Fruit fly (Drosophila melanogaster) whole organism: ENCODE measurements around the gene CG32091.

Source experiments
- CG8478 ChIP-seq: fragments of >200 bp; optimal IDR thresholded peaks from 2 replicates; lab custom pipeline; 2018; ENCODE audit warnings: inconsistent platforms
- Dll ChIP-seq: fragments of >200 bp; optimal IDR thresholded peaks from 2 replicates; lab custom pipeline; 2017
- EcR ChIP-seq, 2 experiments: fragments of >200 bp; optimal IDR thresholded peaks; 2 replicates each; lab custom pipeline; 2017; ENCODE audit warnings: missing biosample characterization in 2 of 2, missing genetic modification characterization in 2 of 2, missing genetic modification reagents in 2 of 2
- pan ChIP-seq: fragments of >200 bp; optimal IDR thresholded peaks from 2 replicates; lab custom pipeline; 2017
- psq ChIP-seq: fragments of >200 bp; optimal IDR thresholded peaks from 2 replicates; lab custom pipeline; 2017
- usp ChIP-seq: fragments of >200 bp; optimal IDR thresholded peaks from 2 replicates; lab custom pipeline; 2017; ENCODE audit warnings: missing biosample characterization, missing genetic modification characterization, mixed read lengths

Gene CG32091

dm6 chr3L:11683819-11684521, 52.8 kb downstream of the CG32091 start, which contains the start of gene Sugb:
TSS of gene Sugb (plus strand) at chr3L:11683980.
- TF ChIP-seq Dll (lab: Kevin White, UChicago), result no peak
- TF ChIP-seq CG8478 (lab: Kevin White, UChicago), result no peak
- no peak for TF ChIP-seq pan (lab: Kevin White, UChicago)
- TF ChIP-seq EcR (GFP tag; optimal IDR thresholded peaks at IDR 0.05; lab: Kevin White, UChicago), result no peak
- TF ChIP-seq usp (GFP tag; lab: Kevin White, UChicago), result no peak
- no peak for TF ChIP-seq psq (lab: Kevin White, UChicago)

dm6 chr3L:11684522-11684851, 53.3 kb downstream of the CG32091 start:
- no peak for TF ChIP-seq psq (lab: Kevin White, UChicago)
- no peak for TF ChIP-seq EcR (GFP tag; optimal IDR thresholded peaks at IDR 0.05; lab: Kevin White, UChicago)
- TF ChIP-seq usp (GFP tag; lab: Kevin White, UChicago), result no peak
- TF ChIP-seq CG8478 (lab: Kevin White, UChicago), result no peak
- TF ChIP-seq Dll (lab: Kevin White, UChicago), result no peak
- no peak for TF ChIP-seq pan (lab: Kevin White, UChicago)

- TF ChIP-seq Dll (lab: Kevin White, UChicago), result no peak
- no peak for TF ChIP-seq usp (GFP tag; lab: Kevin White, UChicago)
- no peak for TF ChIP-seq pan (lab: Kevin White, UChicago)
- no peak for TF ChIP-seq psq (lab: Kevin White, UChicago)
- TF ChIP-seq EcR (GFP tag; optimal IDR thresholded peaks at IDR 0.05; lab: Kevin White, UChicago), result no peak
- no peak for TF ChIP-seq CG8478 (lab: Kevin White, UChicago)
These were observed 54.7 kb downstream of the CG32091 start for dm6 chr3L:11685876-11686275.

dm6 chr3L:11689832-11690602, 58.8 kb downstream of the CG32091 start:
- TF ChIP-seq Dll (lab: Kevin White, UChicago), result no peak
- no peak for TF ChIP-seq usp (GFP tag; lab: Kevin White, UChicago)
- TF ChIP-seq pan (lab: Kevin White, UChicago), result no peak
- TF ChIP-seq CG8478 (lab: Kevin White, UChicago), result no peak
- no peak for TF ChIP-seq EcR (GFP tag; optimal IDR thresholded peaks at IDR 0.05; lab: Kevin White, UChicago)
- TF ChIP-seq psq (lab: Kevin White, UChicago), result no peak

dm6 chr3L:11691203-11691797, 60.1 kb downstream of the CG32091 start, which contains the start of the genes Pldn and CG14135:
TSS of gene Pldn (minus strand) at chr3L:11691399.
TSS of gene CG14135 (plus strand) at chr3L:11691571.
- no peak for TF ChIP-seq psq (lab: Kevin White, UChicago)
